Worm (Caenorhabditis elegans) whole organism, late embryonic: ENCODE results near the gene vap-2.

Experiments
- C38D4.7 ChIP-seq: fragments of 200-800 bp; sonication (Bioruptor generic); optimal IDR thresholded peaks from 2 replicates; lab custom pipeline; 2018; ENCODE audit warnings: mild to moderate bottlenecking, missing genetic modification characterization, moderate library complexity, missing compliant biosample characterization
- K02D7.2 ChIP-seq: sonication (generic microtip); optimal IDR thresholded peaks from 2 replicates; lab custom pipeline; 2017; ENCODE audit warnings: mild to moderate bottlenecking, missing genetic modification characterization, missing compliant biosample characterization
- T23F11.4 ChIP-seq: fragments of 200-800 bp; sonication (Bioruptor generic); optimal IDR thresholded peaks from 2 replicates; lab custom pipeline; 2018; ENCODE audit warnings: mild to moderate bottlenecking, missing genetic modification characterization, missing compliant biosample characterization
- Y22D7AL.16 ChIP-seq: sonication (generic microtip); optimal IDR thresholded peaks from 2 replicates; lab custom pipeline; 2016; ENCODE audit warnings: missing genetic modification characterization, missing compliant biosample characterization
- ahr-1 ChIP-seq: sonication (generic microtip); optimal IDR thresholded peaks from 2 replicates; lab custom pipeline; 2016; ENCODE audit warnings: missing genetic modification characterization, missing compliant biosample characterization
- ceh-18 ChIP-seq: sonication (generic microtip); optimal IDR thresholded peaks from 2 replicates; lab custom pipeline; 2016; ENCODE audit warnings: missing genetic modification characterization, missing compliant biosample characterization
- ceh-19 ChIP-seq: fragments of 200-800 bp; sonication (Bioruptor generic); optimal IDR thresholded peaks from 2 replicates; lab custom pipeline; 2018; ENCODE audit warnings: mild to moderate bottlenecking, missing genetic modification characterization, missing compliant biosample characterization
- ceh-2 ChIP-seq: sonication (generic microtip); optimal IDR thresholded peaks from 2 replicates; lab custom pipeline; 2016; ENCODE audit warnings: missing genotype, missing genetic modification characterization, missing compliant biosample characterization
- ceh-22 ChIP-seq: sonication (generic microtip); optimal IDR thresholded peaks from 2 replicates; lab custom pipeline; 2017; ENCODE audit warnings: missing biosample characterization, missing genetic modification characterization
- ceh-24 ChIP-seq: sonication (generic microtip); optimal IDR thresholded peaks from 2 replicates; lab custom pipeline; 2016; ENCODE audit warnings: mild to moderate bottlenecking, missing genetic modification characterization, missing compliant biosample characterization
- ceh-31 ChIP-seq: sonication (generic microtip); optimal IDR thresholded peaks from 2 replicates; lab custom pipeline; 2016; ENCODE audit warnings: missing genetic modification characterization, missing compliant biosample characterization
- ceh-45 ChIP-seq: fragments of 200-800 bp; sonication (Bioruptor generic); IDR thresholded peaks from 2 replicates; pipeline ENCODE4 v1.3.6; 2022; ENCODE audit warnings: missing genetic modification reagents, missing genetic modification characterization, missing compliant biosample characterization
- ceh-6 ChIP-seq: fragments of 200-800 bp; sonication (Bioruptor generic); optimal IDR thresholded peaks from 2 replicates; lab custom pipeline; 2018; ENCODE audit warnings: mild to moderate bottlenecking, missing genetic modification characterization, missing compliant biosample characterization
- dmd-4 ChIP-seq: sonication (generic microtip); optimal IDR thresholded peaks from 2 replicates; lab custom pipeline; 2016; ENCODE audit warnings: borderline replicate concordance, missing genetic modification characterization, missing compliant biosample characterization
- elt-2 ChIP-seq: sonication (generic microtip); optimal IDR thresholded peaks from 2 replicates; lab custom pipeline; 2016; ENCODE audit warnings: missing genetic modification reagents, missing genetic modification characterization, missing compliant biosample characterization
- elt-4 ChIP-seq: sonication (generic microtip); optimal IDR thresholded peaks from 2 replicates; lab custom pipeline; 2016; ENCODE audit warnings: missing genetic modification characterization, missing compliant biosample characterization
- fax-1 ChIP-seq: sonication (generic microtip); optimal IDR thresholded peaks from 2 replicates; lab custom pipeline; 2016; ENCODE audit warnings: missing genotype, missing genetic modification characterization, missing compliant biosample characterization
- fkh-6 ChIP-seq: sonication (generic microtip); optimal IDR thresholded peaks from 2 replicates; lab custom pipeline; 2016; ENCODE audit warnings: missing genetic modification characterization, missing compliant biosample characterization
- gmeb-2 ChIP-seq: sonication (generic microtip); optimal IDR thresholded peaks from 2 replicates; lab custom pipeline; 2016; ENCODE audit warnings: missing genetic modification characterization, inconsistent platforms, missing compliant biosample characterization
- hlh-30 ChIP-seq: sonication (generic microtip); optimal IDR thresholded peaks from 2 replicates; lab custom pipeline; 2017; ENCODE audit warnings: antibody characterized with exemption, missing genetic modification characterization, missing compliant biosample characterization; ENCODE audit not compliant: insufficient read depth
- hlh-6 ChIP-seq: sonication (generic microtip); optimal IDR thresholded peaks from 2 replicates; lab custom pipeline; 2016; ENCODE audit warnings: missing genotype, missing genetic modification characterization, missing compliant biosample characterization
- hlh-8 ChIP-seq: sonication (generic microtip); optimal IDR thresholded peaks from 2 replicates; lab custom pipeline; 2016; ENCODE audit warnings: missing genotype, missing genetic modification characterization, missing compliant biosample characterization
- lin-11 ChIP-seq: fragments of 200-800 bp; sonication (Bioruptor generic); optimal IDR thresholded peaks from 2 replicates; lab custom pipeline; 2018; ENCODE audit warnings: mild to moderate bottlenecking, missing genetic modification characterization, missing compliant biosample characterization
- madf-2 ChIP-seq: sonication (generic microtip); optimal IDR thresholded peaks from 2 replicates; lab custom pipeline; 2017; ENCODE audit warnings: missing genetic modification characterization, missing compliant biosample characterization
- nfya-1 ChIP-seq: sonication (generic microtip); optimal IDR thresholded peaks from 2 replicates; lab custom pipeline; 2017; ENCODE audit warnings: missing genetic modification characterization, mild to moderate bottlenecking, missing compliant biosample characterization, antibody characterized with exemption, moderate library complexity
- nhr-232 ChIP-seq: sonication (generic microtip); optimal IDR thresholded peaks from 2 replicates; lab custom pipeline; 2016; ENCODE audit warnings: missing genetic modification characterization, missing compliant biosample characterization
- odd-2 ChIP-seq: sonication (generic microtip); optimal IDR thresholded peaks from 2 replicates; lab custom pipeline; 2017; ENCODE audit warnings: antibody characterized with exemption, mild to moderate bottlenecking, missing genetic modification characterization, missing compliant biosample characterization
- pat-9 ChIP-seq: fragments of 200-800 bp; sonication (Bioruptor generic); optimal IDR thresholded peaks from 2 replicates; lab custom pipeline; 2018; ENCODE audit warnings: mild to moderate bottlenecking, missing genetic modification characterization, moderate library complexity, missing compliant biosample characterization
- pha-2 ChIP-seq: sonication (generic microtip); optimal IDR thresholded peaks from 2 replicates; lab custom pipeline; 2017; ENCODE audit warnings: mild to moderate bottlenecking, missing genetic modification characterization, missing compliant biosample characterization
- pqm-1 ChIP-seq: sonication (generic microtip); optimal IDR thresholded peaks from 2 replicates; lab custom pipeline; 2016; ENCODE audit warnings: missing genetic modification characterization, missing compliant biosample characterization
- ref-2 ChIP-seq: sonication (generic microtip); optimal IDR thresholded peaks from 2 replicates; lab custom pipeline; 2016; ENCODE audit warnings: missing genetic modification characterization, missing compliant biosample characterization
- sdc-2 ChIP-seq: sonication (generic microtip); optimal IDR thresholded peaks from 2 replicates; lab custom pipeline; 2016; ENCODE audit warnings: missing genotype, missing genetic modification characterization, missing compliant biosample characterization
- sox-2 ChIP-seq: fragments of 200-800 bp; sonication (Bioruptor generic); IDR thresholded peaks from 2 replicates; pipeline ENCODE4 v1.3.6; 2022; ENCODE audit warnings: missing genetic modification reagents, missing genetic modification characterization, missing compliant biosample characterization
- syd-9 ChIP-seq: sonication (generic microtip); optimal IDR thresholded peaks from 2 replicates; lab custom pipeline; 2016; ENCODE audit warnings: mild to moderate bottlenecking, missing genetic modification characterization, moderate library complexity, missing compliant biosample characterization
- tbx-7 ChIP-seq: sonication (generic microtip); optimal IDR thresholded peaks from 2 replicates; lab custom pipeline; 2016; ENCODE audit warnings: missing genotype, missing genetic modification characterization, missing compliant biosample characterization
- ttx-3 ChIP-seq: sonication (generic microtip); optimal IDR thresholded peaks from 2 replicates; lab custom pipeline; 2016; ENCODE audit warnings: missing genetic modification reagents, missing genetic modification characterization, missing compliant biosample characterization
- unc-42 ChIP-seq: sonication (generic microtip); optimal IDR thresholded peaks from 2 replicates; lab custom pipeline; 2016; ENCODE audit warnings: missing genotype, missing genetic modification characterization, missing compliant biosample characterization
- unc-86 ChIP-seq: sonication (generic microtip); optimal IDR thresholded peaks from 2 replicates; lab custom pipeline; 2016; ENCODE audit warnings: missing genetic modification characterization, missing compliant biosample characterization
- ztf-16 ChIP-seq: sonication (generic microtip); optimal IDR thresholded peaks from 2 replicates; lab custom pipeline; 2017; ENCODE audit warnings: missing genetic modification characterization, missing compliant biosample characterization

vap-2 gene

DNA sequence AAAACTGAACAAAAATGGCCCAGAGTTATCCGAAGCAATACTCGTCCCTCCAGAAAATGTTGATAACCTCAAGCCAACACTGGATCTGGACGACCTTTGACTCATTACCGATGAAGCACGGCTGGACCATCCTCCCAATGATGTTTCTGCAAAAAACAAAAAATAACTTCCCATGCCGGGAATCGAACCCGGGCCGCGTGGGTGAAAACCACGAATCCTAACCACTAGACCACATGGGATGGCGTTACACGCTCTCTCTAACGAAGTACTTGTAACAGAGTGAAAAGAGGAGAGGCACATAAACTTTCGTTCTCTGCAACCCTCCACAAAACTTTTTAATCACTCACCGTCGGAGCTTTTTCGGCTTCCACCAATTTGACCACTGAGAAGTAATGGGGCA lies 28.8 kb upstream of the vap-2 start (continued):
- peak; percentile 71 for TF ChIP-seq sdc-2 (tag; lab: Kevin White, UChicago)
- TF ChIP-seq ceh-19: peak; percentile 6
- no peak for TF ChIP-seq dmd-4 (tag; lab: Kevin White, UChicago)
- TF ChIP-seq C38D4.7 (GFP tag; lab: Kevin White, UChicago): peak; percentile 52
- peak; percentile 5 for TF ChIP-seq tbx-7 (tag; lab: Kevin White, UChicago)
- TF ChIP-seq ttx-3 (tag; lab: Kevin White, UChicago): no peak
- no peak for TF ChIP-seq hlh-30 (tag; lab: Kevin White, UChicago)
- TF ChIP-seq unc-42 (tag; lab: Kevin White, UChicago): no peak
- no peak for TF ChIP-seq T23F11.4 (GFP tag; lab: Kevin White, UChicago)
- peak; percentile 45 for TF ChIP-seq lin-11 (tag; lab: Kevin White, UChicago)
- peak; percentile 19 for TF ChIP-seq K02D7.2 (tag; lab: Kevin White, UChicago)
- TF ChIP-seq ceh-6: peak; percentile 72
- TF ChIP-seq ceh-18 (tag; lab: Kevin White, UChicago): peak; percentile 17
- peak; percentile 30 for TF ChIP-seq ztf-16 (tag; lab: Kevin White, UChicago)
- TF ChIP-seq syd-9 (tag; lab: Kevin White, UChicago): peak; percentile 43
- TF ChIP-seq hlh-8 (tag; lab: Kevin White, UChicago): no peak
- TF ChIP-seq pha-2 (tag; lab: Kevin White, UChicago): no peak
- TF ChIP-seq pat-9 (tag; lab: Kevin White, UChicago): peak; percentile 43
- TF ChIP-seq hlh-6: peak; percentile 56
- peak; percentile 71 for TF ChIP-seq ahr-1
- TF ChIP-seq ceh-31 (tag; lab: Kevin White, UChicago): peak; percentile 48
- peak; percentile 58 for TF ChIP-seq gmeb-2
- peak; percentile 52 for TF ChIP-seq nhr-232 (tag; lab: Kevin White, UChicago)
- TF ChIP-seq Y22D7AL.16: peak; percentile 62
- TF ChIP-seq unc-86 (tag; lab: Kevin White, UChicago): peak; percentile 2
- no peak for TF ChIP-seq ceh-24
- TF ChIP-seq pqm-1 (tag; lab: Kevin White, UChicago): no peak
- TF ChIP-seq fkh-6 (tag; lab: Kevin White, UChicago): no peak
- TF ChIP-seq madf-2 (tag; lab: Kevin White, UChicago): peak; percentile 48
- TF ChIP-seq odd-2: no peak
- TF ChIP-seq fax-1 (tag; lab: Kevin White, UChicago): no peak

DNA sequence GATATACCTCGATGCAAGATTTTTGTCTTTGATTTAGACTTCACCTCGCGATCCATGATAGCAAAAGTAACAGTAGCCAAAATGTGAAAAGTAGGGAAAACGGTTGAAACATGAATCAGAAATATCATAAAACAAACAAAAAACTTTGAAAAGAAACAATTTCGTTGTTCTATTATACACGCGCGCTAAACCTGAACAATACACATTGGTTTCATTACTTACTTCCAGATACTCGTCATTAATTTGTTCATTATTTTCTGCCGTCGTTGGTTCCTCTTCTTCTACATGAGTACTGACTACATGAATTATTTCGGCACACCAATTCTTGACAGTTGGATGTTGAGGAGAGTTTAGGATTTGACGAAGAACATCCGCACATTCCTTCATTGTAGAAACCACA lies 28.2 kb upstream of the vap-2 start, which contains the start of gene F31B12.3:
Gene F31B12.3 (minus strand): TSS at position 101 of the 400 bp plus-strand sequence.
- no peak for TF ChIP-seq sdc-2 (tag; lab: Kevin White, UChicago)

DNA sequence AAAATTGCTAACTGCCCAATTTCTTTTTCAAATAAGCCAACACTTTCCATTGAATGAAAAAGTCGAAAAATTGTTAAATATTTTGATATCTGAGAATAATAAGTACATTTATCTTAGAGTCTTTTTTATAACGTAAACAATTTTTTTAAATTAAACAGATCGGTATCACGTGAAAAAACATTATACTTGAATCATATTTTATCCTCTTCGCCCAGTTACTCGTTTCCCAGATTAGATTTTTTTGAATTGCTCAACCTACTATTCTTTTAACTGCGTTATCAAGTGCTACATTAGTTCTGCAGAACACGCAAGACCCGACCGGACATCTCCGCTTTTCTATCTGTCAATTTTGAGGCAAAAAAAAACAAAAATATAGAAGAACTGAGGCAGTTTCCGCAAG lies 12.1 kb upstream of the vap-2 start, which contains the start of gene F31B12.4:
Gene F31B12.4 (plus strand): TSS at position 301 of the 400 bp plus-strand sequence.
- no peak for TF ChIP-seq nhr-232 (tag; lab: Kevin White, UChicago)

DNA sequence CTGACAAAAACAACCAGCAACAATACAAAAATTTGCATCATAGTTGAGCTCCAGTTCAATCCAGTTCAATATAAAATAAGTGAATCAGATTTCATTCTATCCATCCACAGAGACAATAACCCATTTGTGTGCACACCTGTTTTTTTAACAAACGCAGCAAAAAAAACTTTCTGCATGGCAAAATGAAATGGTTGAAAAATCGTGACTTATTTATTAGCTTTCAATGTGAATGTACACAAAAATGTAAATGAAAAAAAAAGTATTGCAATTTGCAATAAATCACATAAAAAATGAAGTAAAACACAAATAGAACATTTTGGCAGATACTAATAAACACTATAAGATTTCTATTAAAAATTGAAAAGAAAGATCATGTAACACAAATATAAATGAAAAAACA lies 2.3 kb upstream of the vap-2 start, which contains the start of gene T05A10.6:
Gene T05A10.6 (minus strand): TSS at position 101 of the 400 bp plus-strand sequence.
- TF ChIP-seq ref-2 (tag; lab: Kevin White, UChicago): no peak
- TF ChIP-seq hlh-8 (tag; lab: Kevin White, UChicago): no peak

DNA sequence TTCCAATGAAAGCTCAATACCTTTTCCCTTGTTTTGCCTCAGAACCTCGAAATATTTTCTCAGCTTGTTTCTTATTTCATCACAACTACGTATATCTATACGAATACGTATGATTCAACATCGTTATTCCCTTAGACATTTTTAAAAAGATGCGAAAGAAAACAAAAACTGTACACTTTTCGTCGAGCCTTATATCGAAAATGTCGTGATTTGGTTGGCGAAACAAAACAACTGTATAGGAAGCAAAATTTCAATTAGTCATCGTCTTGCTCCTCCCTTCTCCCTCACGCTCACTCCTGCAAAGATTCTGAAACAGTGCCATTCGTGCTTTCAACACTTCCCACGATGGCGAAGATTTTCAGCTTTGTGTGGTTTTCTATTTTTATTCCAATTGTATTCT lies 5.1 kb downstream of the vap-2 start, which contains the start of gene ttr-14:
Gene ttr-14 (plus strand): TSS at position 301 of the 400 bp plus-strand sequence.
- no peak for TF ChIP-seq ceh-2
- TF ChIP-seq madf-2 (tag; lab: Kevin White, UChicago): no peak
- no peak for TF ChIP-seq hlh-8 (tag; lab: Kevin White, UChicago)
- no peak for TF ChIP-seq nfya-1 (tag; lab: Kevin White, UChicago)
- no peak for TF ChIP-seq tbx-7 (tag; lab: Kevin White, UChicago)
- TF ChIP-seq elt-2 (tag; lab: Kevin White, UChicago): no peak
- TF ChIP-seq ceh-45: no peak
- no peak for TF ChIP-seq elt-4 (tag; lab: Kevin White, UChicago)
- TF ChIP-seq sox-2 (GFP tag; lab: Robert Waterston, UW): no peak
- TF ChIP-seq C38D4.7 (GFP tag; lab: Kevin White, UChicago): no peak
- TF ChIP-seq odd-2: no peak
- TF ChIP-seq K02D7.2 (tag; lab: Kevin White, UChicago): no peak
- no peak for TF ChIP-seq ceh-22 (tag; lab: Kevin White, UChicago)
- TF ChIP-seq T23F11.4 (GFP tag; lab: Kevin White, UChicago): no peak
- no peak for TF ChIP-seq lin-11 (tag; lab: Kevin White, UChicago)
- TF ChIP-seq ceh-18 (tag; lab: Kevin White, UChicago): no peak
- TF ChIP-seq gmeb-2: no peak
- no peak for TF ChIP-seq fkh-6 (tag; lab: Kevin White, UChicago)
